Worm (Caenorhabditis elegans): ENCODE measurements around the gene pde-2.

Gene pde-2

ce11 chrIII:9004658-9005057 lies 23.0 kb upstream of the pde-2 start (continued):
- no peak for TF ChIP-seq sptf-2 (GFP tag; optimal IDR thresholded peaks at IDR 0.05)
- TF ChIP-seq ztf-28 (GFP tag; IDR thresholded peaks at IDR 0.05), result no peak
- TF ChIP-seq B0261.1 (tag; optimal IDR thresholded peaks at IDR 0.05), result no peak
- no peak for TF ChIP-seq sdz-38 (tag; optimal IDR thresholded peaks at IDR 0.05)
- TF ChIP-seq C17E4.6 (GFP tag; IDR thresholded peaks at IDR 0.05), result no peak
- no peak for TF ChIP-seq lin-35 (GFP tag; optimal IDR thresholded peaks at IDR 0.05)
- no peak for TF ChIP-seq F33H1.4 (GFP tag; IDR thresholded peaks at IDR 0.05)
- TF ChIP-seq fkh-3 (tag; optimal IDR thresholded peaks at IDR 0.05), result no peak
- TF ChIP-seq egl-44 (GFP tag; IDR thresholded peaks at IDR 0.05), result no peak
- TF ChIP-seq attf-3 (GFP tag; conservative IDR thresholded peaks at IDR 0.05), result no peak
- peak; percentile 74; the same call in 1 of the 2 replicates for TF ChIP-seq Y95B8A.8 (GFP tag; IDR thresholded peaks at IDR 0.05)
- no peak for TF ChIP-seq chd-7 (tag; optimal IDR thresholded peaks at IDR 0.05)
- no peak for TF ChIP-seq B0035.1 (tag; optimal IDR thresholded peaks at IDR 0.05)
- TF ChIP-seq attf-5 (GFP tag; optimal IDR thresholded peaks at IDR 0.05), result no peak
- TF ChIP-seq die-1 (tag; optimal IDR thresholded peaks at IDR 0.05), result peak; percentile 12
- TF ChIP-seq somi-1 (GFP tag; optimal IDR thresholded peaks at IDR 0.05), result no peak
- no peak for TF ChIP-seq unc-62 (GFP tag; optimal IDR thresholded peaks at IDR 0.05)
- no peak for TF ChIP-seq snpc-1.1 (tag; optimal IDR thresholded peaks at IDR 0.05; ENCODE audit: insufficient read depth)
- no peak for TF ChIP-seq ztf-6 (GFP tag; IDR thresholded peaks at IDR 0.05)
- no peak for TF ChIP-seq lin-40 (tag; optimal IDR thresholded peaks at IDR 0.05)
- TF ChIP-seq lag-1 (GFP tag; IDR thresholded peaks at IDR 0.05), result no peak

ce11 chrIII:9002545-9002944 lies 20.8 kb upstream of the pde-2 start, which contains the start of the genes F59B2.15 and zif-1:
F59B2.15 (minus strand) TSS chrIII:9002645.
zif-1 (plus strand) TSS chrIII:9002779.
- TF ChIP-seq hmg-20 (GFP tag; IDR thresholded peaks at IDR 0.05) (no peak), ets-4 (GFP tag; optimal IDR thresholded peaks at IDR 0.05) (no peak), K11D2.4 (GFP tag; IDR thresholded peaks at IDR 0.05) (no peak), nfya-1 (tag; optimal IDR thresholded peaks at IDR 0.05; ENCODE audit: borderline replicate concordance, insufficient read depth) (no peak), Y56A3A.18 (GFP tag; IDR thresholded peaks at IDR 0.05) (no peak), rcor-1 (GFP tag; IDR thresholded peaks at IDR 0.05) (no peak), K12H6.12 (tag; optimal IDR thresholded peaks at IDR 0.05) (no peak), repo-1 (tag; optimal IDR thresholded peaks at IDR 0.05) (no peak), unc-130 (GFP tag; optimal IDR thresholded peaks at IDR 0.05) (no peak), F33H1.4 (GFP tag; IDR thresholded peaks at IDR 0.05) (no peak), B0336.3 (GFP tag; IDR thresholded peaks at IDR 0.05) (no peak), egl-44 (GFP tag; IDR thresholded peaks at IDR 0.05) (no peak), mcd-1 (GFP tag; IDR thresholded peaks at IDR 0.05) (no peak), efl-1 (GFP tag; optimal IDR thresholded peaks at IDR 0.05) (no peak), zfh-2 (GFP tag; conservative IDR thresholded peaks at IDR 0.05) (no peak)

ce11 chrIII:9001899-9002298 lies 20.2 kb upstream of the pde-2 start, which contains the start of gene rpn-6.2:
rpn-6.2 (minus strand) TSS chrIII:9001999.
- TF ChIP-seq B0261.1 (tag; optimal IDR thresholded peaks at IDR 0.05) (no peak), him-1 (tag; optimal IDR thresholded peaks at IDR 0.05) (no peak), lin-26 (GFP tag; IDR thresholded peaks at IDR 0.05) (no peak), F57C9.4 (tag; optimal IDR thresholded peaks at IDR 0.05) (no peak), K12H6.12 (tag; optimal IDR thresholded peaks at IDR 0.05) (no peak), let-607 (tag; optimal IDR thresholded peaks at IDR 0.05) (no peak), nhr-80 (tag; optimal IDR thresholded peaks at IDR 0.05) (no peak), hlh-26 (GFP tag; conservative IDR thresholded peaks at IDR 0.05) (no peak), B0019.2 (GFP tag; conservative IDR thresholded peaks at IDR 0.05) (no peak), madf-6 (GFP tag; IDR thresholded peaks at IDR 0.05) (no peak), ceh-58 (GFP tag; IDR thresholded peaks at IDR 0.05) (no peak), aptf-2 (GFP tag; conservative IDR thresholded peaks at IDR 0.05) (no peak), ets-4 (GFP tag; optimal IDR thresholded peaks at IDR 0.05) (no peak), F23B12.7 (tag; optimal IDR thresholded peaks at IDR 0.05; ENCODE audit: insufficient read depth) (no peak), gei-17 (GFP tag; optimal IDR thresholded peaks at IDR 0.05) (no peak)

Data from whole organism, young adult.